Worm (Caenorhabditis elegans) whole organism, early embryonic: ENCODE measurements around the gene F56B6.6.

ENCODE experiments used
- B0310.2 ChIP-seq: sonication (generic microtip); optimal IDR thresholded peaks from 2 replicates; lab custom pipeline; 2016; ENCODE audit warnings: mild to moderate bottlenecking, missing genetic modification characterization, missing compliant biosample characterization
- F13C5.2 ChIP-seq: sonication (generic microtip); optimal IDR thresholded peaks from 2 replicates; lab custom pipeline; 2017; ENCODE audit warnings: mild to moderate bottlenecking, missing genetic modification characterization, inconsistent platforms, missing compliant biosample characterization
- ama-1 ChIP-seq: fragments of 150-350 bp; optimal IDR thresholded peaks from 2 replicates; lab custom pipeline; 2014
- ceh-13 ChIP-seq: fragments of 200-800 bp; sonication (Bioruptor generic); optimal IDR thresholded peaks from 2 replicates; lab custom pipeline; 2018; ENCODE audit warnings: mild to moderate bottlenecking, missing genetic modification characterization, missing compliant biosample characterization
- flt-1 ChIP-seq: fragments of 200-800 bp; sonication (Bioruptor generic); IDR thresholded peaks from 2 replicates; pipeline ENCODE4 v1.3.6; 2022; ENCODE audit warnings: missing genetic modification characterization, missing compliant biosample characterization
- hmbx-1 ChIP-seq: sonication (generic microtip); optimal IDR thresholded peaks from 2 replicates; lab custom pipeline; 2016; ENCODE audit warnings: mild to moderate bottlenecking, missing genetic modification characterization, missing compliant biosample characterization
- hmg-4 ChIP-seq: fragments of 200-800 bp; sonication (Bioruptor generic); optimal IDR thresholded peaks from 2 replicates; lab custom pipeline; 2018; ENCODE audit warnings: mild to moderate bottlenecking, missing genetic modification characterization, missing compliant biosample characterization
- hnd-1 ChIP-seq: sonication (generic microtip); optimal IDR thresholded peaks from 2 replicates; lab custom pipeline; 2016; ENCODE audit warnings: missing genetic modification characterization, missing compliant biosample characterization
- pes-1 ChIP-seq: fragments of 200-800 bp; sonication (Bioruptor generic); IDR thresholded peaks from 2 replicates; pipeline ENCODE4 v1.3.6; 2022; ENCODE audit warnings: missing genetic modification reagents, missing genetic modification characterization, missing compliant biosample characterization
- sea-1 ChIP-seq: fragments of 200-800 bp; sonication (Bioruptor generic); conservative IDR thresholded peaks from 2 replicates; pipeline ENCODE4 v1.3.6; 2022; ENCODE audit warnings: missing genetic modification characterization, missing compliant biosample characterization

DNA sequence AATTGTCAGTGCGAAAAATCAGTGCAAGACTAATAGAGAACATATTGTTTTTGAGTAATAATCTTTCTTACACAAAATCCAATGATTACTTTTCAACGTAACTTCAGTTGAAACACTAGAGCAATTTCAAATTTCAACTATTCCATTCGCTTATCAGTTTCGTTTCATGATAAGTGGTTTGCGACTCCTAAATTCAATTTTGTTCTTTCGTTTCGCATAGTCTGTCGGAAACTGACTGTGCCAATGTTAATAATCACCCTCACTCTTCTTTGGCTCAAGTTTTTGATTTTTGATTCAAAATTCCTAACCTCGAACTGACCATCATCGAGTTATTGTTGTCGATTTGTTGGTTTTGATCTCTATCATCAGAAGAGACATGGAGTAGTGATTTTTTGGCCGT lies 15.9 kb upstream of the F56B6.6 start:
- TF ChIP-seq B0310.2 = no peak
- TF ChIP-seq ama-1 = no peak
- TF ChIP-seq hmbx-1 (tag; lab: Kevin White, UChicago) = no peak
- TF ChIP-seq hnd-1 (tag; lab: Kevin White, UChicago) = no peak
- no peak for TF ChIP-seq F13C5.2 (tag; lab: Kevin White, UChicago)
- TF ChIP-seq pes-1 = no peak
- no peak for TF ChIP-seq hmg-4
- no peak for TF ChIP-seq ceh-13
- TF ChIP-seq flt-1 (GFP tag; lab: Robert Waterston, UW) = no peak
- TF ChIP-seq sea-1 (GFP tag; lab: Robert Waterston, UW) = no peak
